Fruit fly (Drosophila melanogaster) S2 (cell line): ENCODE data around the gene Plzf.

ENCODE experiments used
- CG8478 ChIP-seq: fragments of >200 bp; optimal IDR thresholded peaks from 2 replicates; lab custom pipeline; 2018
- CTCF ChIP-seq, 2 experiments: fragments of >200 bp; optimal IDR thresholded peaks; 2 replicates each; lab custom pipeline; 2018

dm6 chr2L:12029594-12030197, 19.0 kb downstream of the Plzf start:
- TF ChIP-seq CG8478 (lab: Kevin White, UChicago) = no peak
- TF ChIP-seq CTCF (optimal IDR thresholded peaks at IDR 0.05; lab: Kevin White, UChicago) = no peak
